Fruit fly (Drosophila melanogaster) whole organism: ENCODE measurements around the gene Etfb.

ENCODE experiments used
- pan ChIP-seq: fragments of >200 bp; optimal IDR thresholded peaks from 2 replicates; lab custom pipeline; 2017
- usp ChIP-seq: fragments of >200 bp; optimal IDR thresholded peaks from 2 replicates; lab custom pipeline; 2017; ENCODE audit warnings: missing biosample characterization, missing genetic modification characterization, mixed read lengths

DNA sequence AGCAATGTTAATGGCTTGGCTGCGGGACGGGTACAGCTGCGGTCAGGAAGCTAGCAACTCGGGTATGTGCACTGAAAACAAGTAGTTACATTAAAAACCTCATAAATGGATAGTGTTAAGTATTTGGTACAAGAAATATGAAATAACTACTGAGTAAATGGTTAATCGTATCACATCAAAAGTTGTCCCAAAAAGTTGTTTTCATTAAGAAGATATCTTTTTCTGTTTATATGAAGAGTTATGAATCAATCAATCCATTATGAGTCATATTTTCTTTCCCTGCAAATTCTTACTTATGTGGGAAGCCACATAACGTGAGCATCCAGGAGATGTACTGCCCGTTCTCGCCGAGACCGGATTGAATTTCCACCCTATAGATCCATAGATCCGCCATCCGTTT is 36.0 kb upstream of the Etfb start:
- no peak for TF ChIP-seq usp
- no peak for TF ChIP-seq pan
